Worm (Caenorhabditis elegans) whole organism, early embryonic: ENCODE data around the gene D2096.9.

Experiments
- B0310.2 ChIP-seq: sonication (generic microtip); optimal IDR thresholded peaks from 2 replicates; lab custom pipeline; 2016; ENCODE audit warnings: mild to moderate bottlenecking, missing genetic modification characterization, missing compliant biosample characterization
- ama-1 ChIP-seq: fragments of 150-350 bp; optimal IDR thresholded peaks from 2 replicates; lab custom pipeline; 2014
- hnd-1 ChIP-seq: sonication (generic microtip); optimal IDR thresholded peaks from 2 replicates; lab custom pipeline; 2016; ENCODE audit warnings: missing genetic modification characterization, missing compliant biosample characterization
- scrt-1 ChIP-seq: fragments of 200-800 bp; sonication (Bioruptor generic); IDR thresholded peaks from 2 replicates; pipeline ENCODE4 v1.3.6; 2022; ENCODE audit warnings: missing genetic modification characterization, missing compliant biosample characterization

DNA sequence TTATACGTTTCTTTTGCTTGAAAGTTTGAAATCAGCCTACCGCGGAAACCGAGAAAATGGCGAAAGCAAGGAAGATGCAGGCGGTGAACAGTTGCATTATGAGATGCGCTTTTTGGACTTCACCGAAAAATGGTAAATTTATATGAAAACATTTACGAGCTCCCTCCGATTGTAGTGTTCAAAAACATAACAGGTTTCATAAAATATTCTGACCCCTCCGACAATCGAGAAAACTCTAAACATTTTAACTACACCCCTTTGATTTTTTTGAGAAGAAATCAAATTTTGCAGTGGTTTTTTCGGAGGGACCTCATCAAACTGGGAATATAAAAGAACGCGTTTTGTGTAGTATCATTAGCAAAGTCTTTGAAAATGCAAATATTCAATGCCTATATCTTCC is 35.5 kb downstream of the D2096.9 start, which contains the start of the genes F17E9.18 and F17E9.15:
- TF ChIP-seq B0310.2 (no peak), ama-1 (no peak), hnd-1 (tag; lab: Kevin White, UChicago) (no peak), scrt-1 (GFP tag; lab: Robert Waterston, UW) (no peak)
